Worm (Caenorhabditis elegans) whole organism, L4 larva: ENCODE data around the gene mdh-1.
A peak's percentile ranks its signal among the peaks of the same experiment; 100 is the strongest.

Source experiments
- D1046.2 ChIP-seq: fragments of 200-800 bp; sonication (Bioruptor generic); IDR thresholded peaks from 2 replicates; pipeline ENCODE4 v1.3.6; 2022; ENCODE audit warnings: missing genetic modification characterization, missing compliant biosample characterization
- F44E2.7 ChIP-seq: fragments of 200-800 bp; sonication (Bioruptor generic); IDR thresholded peaks from 2 replicates; pipeline ENCODE4 v2.1.2; 2022; ENCODE audit warnings: missing genetic modification characterization, missing compliant biosample characterization
- F49E8.2 ChIP-seq: sonication (generic microtip); optimal IDR thresholded peaks from 2 replicates; lab custom pipeline; 2016; ENCODE audit warnings: missing compliant biosample characterization, mild to moderate bottlenecking, missing genetic modification characterization, borderline replicate concordance
- T20F7.1 ChIP-seq: fragments of 200-800 bp; sonication (Bioruptor generic); optimal IDR thresholded peaks from 2 replicates; lab custom pipeline; 2018; ENCODE audit warnings: mild to moderate bottlenecking, missing genetic modification characterization, missing compliant biosample characterization
- Y48G9A.11 ChIP-seq: fragments of 200-800 bp; sonication (Bioruptor generic); IDR thresholded peaks from 2 replicates; pipeline ENCODE4 v1.3.6; 2022; ENCODE audit warnings: missing genetic modification reagents, missing genetic modification characterization, missing compliant biosample characterization
- ZK546.5 ChIP-seq, 2 experiments: sonication (generic microtip); optimal IDR thresholded peaks; 2 replicates each; lab custom pipeline; 2017; ENCODE audit warnings: missing biosample characterization in 2 of 2, missing genetic modification characterization in 2 of 2
- aha-1 ChIP-seq: fragments of 150-350 bp; peaks from one replicate; lab custom pipeline; 2014; ENCODE audit warnings: missing biosample characterization, missing genetic modification characterization
- ama-1 ChIP-seq: fragments of 150-350 bp; optimal IDR thresholded peaks from 2 replicates; lab custom pipeline; 2014; ENCODE audit warnings: inconsistent platforms, mixed read lengths
- attf-4 ChIP-seq: sonication (generic microtip); optimal IDR thresholded peaks from 3 replicates; lab custom pipeline; 2017; ENCODE audit warnings: missing biosample characterization, missing genetic modification characterization
- ceh-32 ChIP-seq: sonication (generic microtip); optimal IDR thresholded peaks from 2 replicates; lab custom pipeline; 2016; ENCODE audit warnings: mild to moderate bottlenecking, missing genetic modification characterization, missing compliant biosample characterization; ENCODE audit not compliant: poor library complexity
- ces-1 ChIP-seq: fragments of 150-350 bp; sonication (generic microtip); optimal IDR thresholded peaks from 4 replicates; lab custom pipeline; 2014; ENCODE audit warnings: missing biosample characterization, missing genetic modification reagents, missing genetic modification characterization
- daf-16 ChIP-seq, 3 experiments: sonication (generic microtip); optimal IDR thresholded peaks; 2 replicates each; lab custom pipeline; 2016 to 2017; ENCODE audit warnings: missing genetic modification characterization in 3 of 3, missing genetic modification reagents in 3 of 3, mild to moderate bottlenecking in 2 of 3, missing compliant biosample characterization in 2 of 3, missing biosample characterization in 1 of 3, moderate library complexity in 1 of 3
- daf-8 ChIP-seq: fragments of 200-800 bp; sonication (Bioruptor generic); IDR thresholded peaks from 2 replicates; pipeline ENCODE4 v1.3.6; 2022; ENCODE audit warnings: missing genetic modification characterization, missing compliant biosample characterization
- dmd-6 ChIP-seq: fragments of 200-800 bp; sonication (Bioruptor generic); IDR thresholded peaks from 2 replicates; pipeline ENCODE4 v1.3.6; 2022; ENCODE audit warnings: missing genetic modification reagents, missing genetic modification characterization, missing compliant biosample characterization
- dmd-8 ChIP-seq: fragments of 200-800 bp; sonication (Bioruptor generic); IDR thresholded peaks from 2 replicates; pipeline ENCODE4 v1.3.6; 2022; ENCODE audit warnings: missing genetic modification characterization, missing compliant biosample characterization
- dmd-9 ChIP-seq: fragments of 200-800 bp; sonication (Bioruptor generic); IDR thresholded peaks from 2 replicates; pipeline ENCODE4 v1.3.6; 2022; ENCODE audit warnings: missing genetic modification reagents, missing genetic modification characterization, missing compliant biosample characterization
- dve-1 ChIP-seq: sonication (generic microtip); optimal IDR thresholded peaks from 2 replicates; lab custom pipeline; 2017; ENCODE audit warnings: antibody characterized with exemption, mild to moderate bottlenecking, missing genetic modification characterization, missing compliant biosample characterization; ENCODE audit not compliant: insufficient read depth
- fos-1 ChIP-seq: fragments of 150-350 bp; optimal IDR thresholded peaks from 2 replicates; lab custom pipeline; 2014; ENCODE audit warnings: missing biosample characterization, missing genetic modification characterization
- gei-8 ChIP-seq: fragments of 200-800 bp; sonication (Bioruptor generic); optimal IDR thresholded peaks from 2 replicates; lab custom pipeline; 2018; ENCODE audit warnings: mild to moderate bottlenecking, missing genetic modification characterization, missing compliant biosample characterization
- hif-1 ChIP-seq, 2 experiments: sonication (generic microtip); optimal IDR thresholded peaks; 2 replicates each; lab custom pipeline; 2016 to 2017; ENCODE audit warnings: missing compliant biosample characterization in 2 of 2, missing genetic modification characterization in 2 of 2, missing genetic modification reagents in 2 of 2, missing genotype in 2 of 2, mild to moderate bottlenecking in 1 of 2
- hlh-11 ChIP-seq: fragments of 200-800 bp; sonication (Bioruptor generic); optimal IDR thresholded peaks from 2 replicates; lab custom pipeline; 2018; ENCODE audit warnings: mild to moderate bottlenecking, missing genetic modification characterization, missing compliant biosample characterization
- hlh-30 ChIP-seq: sonication (generic microtip); optimal IDR thresholded peaks from 2 replicates; lab custom pipeline; 2017; ENCODE audit warnings: antibody characterized with exemption, mild to moderate bottlenecking, missing genetic modification characterization, missing compliant biosample characterization; ENCODE audit not compliant: insufficient read depth
- hmg-1.1 ChIP-seq: fragments of 200-800 bp; sonication (Bioruptor generic); IDR thresholded peaks from 2 replicates; pipeline ENCODE4 v1.3.6; 2022; ENCODE audit warnings: missing genetic modification reagents, missing genetic modification characterization, missing compliant biosample characterization
- lim-7 ChIP-seq: fragments of 200-800 bp; sonication (Bioruptor generic); IDR thresholded peaks from 2 replicates; pipeline ENCODE4 v1.3.6; 2022; ENCODE audit warnings: missing genetic modification characterization, missing compliant biosample characterization
- lin-1 ChIP-seq: fragments of 200-800 bp; sonication (Bioruptor generic); IDR thresholded peaks from 2 replicates; pipeline ENCODE4 v1.3.6; 2022; ENCODE audit warnings: missing genetic modification reagents, missing genetic modification characterization, missing compliant biosample characterization
- lin-15B ChIP-seq: fragments of 150-350 bp; sonication (generic microtip); optimal IDR thresholded peaks from 3 replicates; lab custom pipeline; 2014; ENCODE audit warnings: missing biosample characterization, missing genetic modification characterization
- lin-38 ChIP-seq: fragments of 200-800 bp; sonication (Bioruptor generic); IDR thresholded peaks from 2 replicates; pipeline ENCODE4 v1.3.6; 2022; ENCODE audit warnings: missing genetic modification reagents, missing genetic modification characterization, missing compliant biosample characterization
- lsy-2 ChIP-seq, 2 experiments: fragments of 150-350 bp in 1 of 2; sonication (generic microtip) in 1 of 2; optimal IDR thresholded peaks; 2 replicates each; lab custom pipeline; 2014 to 2017; ENCODE audit warnings: missing biosample characterization in 2 of 2, missing genetic modification characterization in 2 of 2
- madf-5 ChIP-seq, 2 experiments: fragments of 200-800 bp; sonication (Bioruptor generic); IDR thresholded peaks; 2 replicates each; pipeline ENCODE4 v1.3.6; 2022; ENCODE audit warnings: missing compliant biosample characterization in 2 of 2, missing genetic modification characterization in 2 of 2
- mdl-1 ChIP-seq, 2 experiments: fragments of 150-350 bp in 1 of 2; sonication (generic microtip) in 1 of 2; optimal IDR thresholded peaks; 2 replicates each; lab custom pipeline; 2014 to 2017; ENCODE audit warnings: missing biosample characterization in 2 of 2, missing genetic modification characterization in 2 of 2
- mep-1 ChIP-seq: fragments of 150-350 bp; sonication (generic microtip); optimal IDR thresholded peaks from 3 replicates; lab custom pipeline; 2014; ENCODE audit warnings: missing biosample characterization, missing genetic modification characterization
- nhr-10 ChIP-seq: fragments of 150-350 bp; optimal IDR thresholded peaks from 2 replicates; lab custom pipeline; 2014; ENCODE audit warnings: missing biosample characterization, missing genetic modification characterization
- nhr-102 ChIP-seq: sonication (generic microtip); optimal IDR thresholded peaks from 2 replicates; lab custom pipeline; 2016; ENCODE audit warnings: mild to moderate bottlenecking, missing genetic modification characterization, moderate library complexity, missing compliant biosample characterization
- nhr-111 ChIP-seq: fragments of 200-800 bp; sonication (Bioruptor generic); optimal IDR thresholded peaks from 2 replicates; lab custom pipeline; 2018; ENCODE audit warnings: mild to moderate bottlenecking, missing genetic modification characterization, missing compliant biosample characterization
- nhr-25 ChIP-seq: sonication (generic microtip); optimal IDR thresholded peaks from 2 replicates; lab custom pipeline; 2017; ENCODE audit warnings: missing genetic modification characterization, mild to moderate bottlenecking, missing compliant biosample characterization, antibody characterized with exemption, moderate library complexity, borderline replicate concordance; ENCODE audit not compliant: insufficient read depth
- nhr-28 ChIP-seq: fragments of 150-350 bp; optimal IDR thresholded peaks from 2 replicates; lab custom pipeline; 2014; ENCODE audit warnings: missing biosample characterization, missing genetic modification characterization
- nhr-48 ChIP-seq: sonication (generic microtip); optimal IDR thresholded peaks from 2 replicates; lab custom pipeline; 2016; ENCODE audit warnings: mild to moderate bottlenecking, missing genetic modification characterization, missing compliant biosample characterization
- nhr-77 ChIP-seq: fragments of 150-350 bp; optimal IDR thresholded peaks from 2 replicates; lab custom pipeline; 2014; ENCODE audit warnings: missing biosample characterization, missing genetic modification characterization
- pha-4 ChIP-seq, 2 experiments: fragments of 150-350 bp in 1 of 2; fragments of 200-800 bp in 1 of 2; sonication (Bioruptor generic) in 1 of 2; IDR thresholded peaks in 1 of 2; optimal IDR thresholded peaks in 1 of 2; 2 replicates each; pipeline versions ENCODE4 v1.3.6 to Lab custom; 2014 to 2022; ENCODE audit warnings: missing genetic modification characterization in 2 of 2, missing genetic modification reagents in 2 of 2, missing biosample characterization in 1 of 2, missing compliant biosample characterization in 1 of 2
- set-16 ChIP-seq: fragments of 200-800 bp; sonication (Bioruptor generic); IDR thresholded peaks from 2 replicates; pipeline ENCODE4 v1.3.6; 2022; ENCODE audit warnings: missing genetic modification reagents, missing genetic modification characterization, missing compliant biosample characterization
- tra-1 ChIP-seq: fragments of 200-800 bp; sonication (Bioruptor generic); IDR thresholded peaks from 2 replicates; pipeline ENCODE4 v1.3.6; 2022; ENCODE audit warnings: missing genetic modification reagents, missing genetic modification characterization, missing compliant biosample characterization
- zfp-2 ChIP-seq: sonication (generic microtip); optimal IDR thresholded peaks from 2 replicates; lab custom pipeline; 2016; ENCODE audit warnings: mild to moderate bottlenecking, missing genetic modification characterization, missing compliant biosample characterization
- zfp-3 ChIP-seq: fragments of 200-800 bp; sonication (Bioruptor generic); conservative IDR thresholded peaks from 2 replicates; pipeline ENCODE4 v1.3.6; 2022; ENCODE audit warnings: missing genetic modification reagents, missing genetic modification characterization, missing compliant biosample characterization
- zip-11 ChIP-seq: fragments of 200-800 bp; sonication (Bioruptor generic); IDR thresholded peaks from 2 replicates; pipeline ENCODE4 v1.3.6; 2022; ENCODE audit warnings: missing genetic modification characterization, missing compliant biosample characterization
- ztf-11 ChIP-seq: fragments of 150-350 bp; optimal IDR thresholded peaks from 2 replicates; lab custom pipeline; 2014; ENCODE audit warnings: missing biosample characterization, missing genetic modification characterization

The mdh-1 gene

ce11 chrV:6488849-6489248 is 27.5 kb downstream of the mdh-1 start, which contains the start of gene lec-10 (continued):
- TF ChIP-seq mdl-1 (tag; optimal IDR thresholded peaks at IDR 0.05; lab: Kevin White, UChicago) = peak in 1 of 2 experiments; percentile 17
- TF ChIP-seq lin-15B (tag; lab: Kevin White, UChicago) = no peak
- TF ChIP-seq daf-16 (GFP tag; optimal IDR thresholded peaks at IDR 0.05; lab: Kevin White, UChicago) = no peak
- peak; percentile 62 for TF ChIP-seq daf-16 (tag; optimal IDR thresholded peaks at IDR 0.05; lab: Kevin White, UChicago)
- TF ChIP-seq nhr-102 = no peak
- no peak for TF ChIP-seq nhr-25 (tag; lab: Kevin White, UChicago)
- no peak for TF ChIP-seq fos-1
- TF ChIP-seq dmd-8 (GFP tag; lab: Robert Waterston, UW) = no peak

ce11 chrV:6487878-6488277 is 28.4 kb downstream of the mdh-1 start:
- TF ChIP-seq tra-1 (peak; percentile 53; the same call in 1 of the 2 replicates), mep-1 (peak; percentile 31), lin-1 (GFP tag; lab: Robert Waterston, UW) (peak; percentile 30; the same call in 1 of the 2 replicates), zfp-3 (peak; percentile 77), hlh-11 (tag; lab: Kevin White, UChicago) (peak; percentile 14), dmd-6 (peak; percentile 35; the same call in 1 of the 2 replicates), ces-1 (GFP tag; lab: Kevin White, UChicago) (no peak), set-16 (no peak), lin-38 (GFP tag; lab: Robert Waterston, UW) (peak; percentile 19; the same call in 1 of the 2 replicates), nhr-102 (peak; percentile 27), D1046.2 (GFP tag; lab: Robert Waterston, UW) (no peak), lin-15B (tag; lab: Kevin White, UChicago) (peak; percentile 14), madf-5 (GFP tag; IDR thresholded peaks at IDR 0.05; lab: Robert Waterston, UW) (no peak), T20F7.1 (GFP tag; lab: Kevin White, UChicago) (peak; percentile 22), nhr-28 (tag; lab: Kevin White, UChicago) (no peak), attf-4 (tag; lab: Kevin White, UChicago) (no peak), lsy-2 (tag; optimal IDR thresholded peaks at IDR 0.05; lab: Kevin White, UChicago) (peak in 1 of 2 experiments; percentile 8), dve-1 (tag; lab: Kevin White, UChicago) (peak; percentile 30), nhr-10 (tag; lab: Kevin White, UChicago) (peak; percentile 9), pha-4 (GFP tag; IDR thresholded peaks at IDR 0.05; lab: Robert Waterston, UW) (peak; percentile 40; the same call in 1 of the 2 replicates), pha-4 (tag; optimal IDR thresholded peaks at IDR 0.05; lab: Kevin White, UChicago) (no peak), F44E2.7 (GFP tag; lab: Robert Waterston, UW) (no peak), daf-16 (GFP tag; optimal IDR thresholded peaks at IDR 0.05; lab: Kevin White, UChicago) (peak in 1 of 2 experiments; percentile 11), daf-16 (tag; optimal IDR thresholded peaks at IDR 0.05; lab: Kevin White, UChicago) (peak; percentile 34), ama-1 (lab: Kevin White, UChicago) (no peak), nhr-77 (peak; percentile 69), hmg-1.1 (GFP tag; lab: Robert Waterston, UW) (no peak), gei-8 (peak; percentile 21)

ce11 chrV:6485109-6485508 is 31.2 kb downstream of the mdh-1 start:
- TF ChIP-seq aha-1 (tag; lab: Kevin White, UChicago) (peak; percentile 55), dmd-9 (GFP tag; lab: Robert Waterston, UW) (no peak), nhr-48 (tag; lab: Kevin White, UChicago) (no peak)

- TF ChIP-seq ZK546.5 (tag; optimal IDR thresholded peaks at IDR 0.05; lab: Kevin White, UChicago) (no peak), zip-11 (GFP tag; lab: Robert Waterston, UW) (no peak), ztf-11 (tag; lab: Kevin White, UChicago) (no peak), zfp-2 (tag; lab: Kevin White, UChicago) (no peak), tra-1 (no peak), nhr-102 (no peak), hif-1 (tag; optimal IDR thresholded peaks at IDR 0.05; lab: Kevin White, UChicago) (no peak), F49E8.2 (no peak), daf-8 (GFP tag; lab: Robert Waterston, UW) (no peak), lim-7 (no peak), Y48G9A.11 (no peak), nhr-111 (GFP tag; lab: Kevin White, UChicago) (no peak), hlh-30 (tag; lab: Kevin White, UChicago) (no peak), ceh-32 (no peak), nhr-77 (peak; percentile 43), madf-5 (GFP tag; IDR thresholded peaks at IDR 0.05; lab: Robert Waterston, UW) (no peak)
Observed at ce11 chrV:6476026-6476425, 40.3 kb downstream of the mdh-1 start.
